Worm (Caenorhabditis elegans): ENCODE measurements around the gene C25G6.3.

Gene C25G6.3

ce11 chrX:1209096-1209495, 29.6 kb downstream of the C25G6.3 start, which contains the start of gene C46H3.1:
Gene C46H3.1 (plus strand): TSS chrX:1209396.
- no peak for TF ChIP-seq unc-62 (GFP tag; optimal IDR thresholded peaks at IDR 0.05)

ce11 chrX:1207915-1208314, 30.8 kb downstream of the C25G6.3 start:
- TF ChIP-seq unc-62 (GFP tag; optimal IDR thresholded peaks at IDR 0.05) = no peak

ce11 chrX:1206029-1206428, 32.7 kb downstream of the C25G6.3 start, which contains the start of gene T13G4.7:
Gene T13G4.7 (minus strand): TSS chrX:1206129.
- TF ChIP-seq unc-62 (GFP tag; optimal IDR thresholded peaks at IDR 0.05) = no peak

ce11 chrX:1202638-1203037, 36.1 kb downstream of the C25G6.3 start:
- no peak for TF ChIP-seq unc-62 (GFP tag; optimal IDR thresholded peaks at IDR 0.05)

ce11 chrX:1192848-1193247, 45.9 kb downstream of the C25G6.3 start, which contains the start of gene T13G4.1:
Gene T13G4.1 (plus strand): TSS chrX:1193148.
- no peak for TF ChIP-seq unc-62 (GFP tag; optimal IDR thresholded peaks at IDR 0.05)

ce11 chrX:1191582-1191981, 47.1 kb downstream of the C25G6.3 start, which contains the start of gene T13G4.4:
Gene T13G4.4 (minus strand): TSS chrX:1191678.
- no peak for TF ChIP-seq unc-62 (GFP tag; optimal IDR thresholded peaks at IDR 0.05)

ce11 chrX:1185474-1185873, 53.2 kb downstream of the C25G6.3 start:
- TF ChIP-seq unc-62 (GFP tag; optimal IDR thresholded peaks at IDR 0.05) = no peak

ce11 chrX:1183985-1184384, 54.7 kb downstream of the C25G6.3 start:
- no peak for TF ChIP-seq unc-62 (GFP tag; optimal IDR thresholded peaks at IDR 0.05)

ce11 chrX:1183258-1183657, 55.4 kb downstream of the C25G6.3 start:
- TF ChIP-seq unc-62 (GFP tag; optimal IDR thresholded peaks at IDR 0.05) = no peak

All from whole organism, dauer.